Fruit fly (Drosophila melanogaster) whole organism: Measurements from ENCODE around the gene CG13856.

Experiments
- CG8478 ChIP-seq: fragments of >200 bp; optimal IDR thresholded peaks from 2 replicates; lab custom pipeline; 2018; ENCODE audit warnings: inconsistent platforms
- Dll ChIP-seq: fragments of >200 bp; optimal IDR thresholded peaks from 2 replicates; lab custom pipeline; 2017
- pan ChIP-seq: fragments of >200 bp; optimal IDR thresholded peaks from 2 replicates; lab custom pipeline; 2017
- psq ChIP-seq: fragments of >200 bp; optimal IDR thresholded peaks from 2 replicates; lab custom pipeline; 2017
- usp ChIP-seq: fragments of >200 bp; optimal IDR thresholded peaks from 2 replicates; lab custom pipeline; 2017; ENCODE audit warnings: missing biosample characterization, missing genetic modification characterization, mixed read lengths

- no peak for TF ChIP-seq psq (lab: Kevin White, UChicago)
- TF ChIP-seq CG8478 (lab: Kevin White, UChicago) = no peak
- no peak for TF ChIP-seq usp
- no peak for TF ChIP-seq Dll (lab: Kevin White, UChicago)
- TF ChIP-seq pan = no peak
Observed at dm6 chr3R:22420911-22421310, 18.5 kb downstream of the CG13856 start, which contains the start of the genes Nop56 and mats.
